Worm (Caenorhabditis elegans) whole organism, late embryonic: ENCODE results near the gene R11D1.3.

Source experiments
- ceh-18 ChIP-seq: sonication (generic microtip); optimal IDR thresholded peaks from 2 replicates; lab custom pipeline; 2016; ENCODE audit warnings: missing genetic modification characterization, missing compliant biosample characterization
- ceh-30 ChIP-seq: fragments of 150-350 bp; optimal IDR thresholded peaks from 2 replicates; lab custom pipeline; 2014; ENCODE audit warnings: missing biosample characterization, missing genetic modification characterization
- dmd-4 ChIP-seq: sonication (generic microtip); optimal IDR thresholded peaks from 2 replicates; lab custom pipeline; 2016; ENCODE audit warnings: borderline replicate concordance, missing genetic modification characterization, missing compliant biosample characterization
- fkh-10 ChIP-seq: fragments of 150-350 bp; optimal IDR thresholded peaks from 2 replicates; lab custom pipeline; 2014; ENCODE audit warnings: missing biosample characterization, missing genetic modification reagents, missing genetic modification characterization
- nhr-11 ChIP-seq: fragments of 150-350 bp; optimal IDR thresholded peaks from 2 replicates; lab custom pipeline; 2014; ENCODE audit warnings: missing biosample characterization, missing genetic modification characterization
- unc-55 ChIP-seq: sonication (generic microtip); optimal IDR thresholded peaks from 2 replicates; lab custom pipeline; 2017; ENCODE audit warnings: missing biosample characterization, missing genetic modification reagents, missing genetic modification characterization
- unc-86 ChIP-seq: sonication (generic microtip); optimal IDR thresholded peaks from 2 replicates; lab custom pipeline; 2016; ENCODE audit warnings: missing genetic modification characterization, missing compliant biosample characterization

DNA sequence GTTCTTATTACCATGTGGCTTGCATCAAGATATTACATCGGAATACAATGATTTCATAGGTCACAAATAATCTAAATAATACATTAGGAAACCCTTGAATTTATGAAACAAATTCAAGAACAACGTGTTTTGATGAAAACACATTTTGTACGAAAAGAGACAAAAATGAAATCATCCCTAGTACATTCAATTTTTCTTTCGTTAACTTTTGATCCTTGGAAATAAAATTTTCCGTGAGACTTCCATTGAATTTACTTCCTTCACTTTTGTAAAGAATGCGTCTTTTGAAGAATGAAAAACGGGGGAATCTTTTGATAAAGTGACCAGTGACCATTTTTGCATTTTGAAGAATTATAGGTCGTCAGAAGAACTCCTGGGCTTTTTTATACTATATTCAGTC is 38.2 kb downstream of the R11D1.3 start:
- TF ChIP-seq unc-86 (no peak), ceh-18 (tag; lab: Kevin White, UChicago) (no peak), fkh-10 (GFP tag; lab: Kevin White, UChicago) (no peak), unc-55 (no peak), ceh-30 (tag; lab: Kevin White, UChicago) (no peak), nhr-11 (tag; lab: Kevin White, UChicago) (no peak), dmd-4 (no peak)
